Worm (Caenorhabditis elegans) whole organism, young adult: ENCODE results near the gene Y94A7B.11.
A peak's percentile ranks its signal among the peaks of the same experiment; 100 is the strongest.

Source experiments
- B0019.2 ChIP-seq: fragments of 200-800 bp; sonication (Bioruptor generic); conservative IDR thresholded peaks from 2 replicates; pipeline ENCODE4 v1.3.6; 2022; ENCODE audit warnings: missing genetic modification reagents, missing genetic modification characterization, missing compliant biosample characterization
- C17E4.6 ChIP-seq: fragments of 200-800 bp; sonication (Bioruptor generic); IDR thresholded peaks from 2 replicates; pipeline ENCODE4 v1.3.6; 2022; ENCODE audit warnings: missing genetic modification reagents, missing genetic modification characterization, missing compliant biosample characterization
- D2030.7 ChIP-seq: fragments of 200-800 bp; sonication (Bioruptor generic); IDR thresholded peaks from 2 replicates; pipeline ENCODE4 v1.3.6; 2022; ENCODE audit warnings: missing genetic modification reagents, missing genetic modification characterization, missing compliant biosample characterization
- F10E7.11 ChIP-seq: sonication (generic microtip); optimal IDR thresholded peaks from 2 replicates; lab custom pipeline; 2017; ENCODE audit warnings: mild to moderate bottlenecking, missing genetic modification characterization, moderate library complexity, missing compliant biosample characterization
- F57A8.1 ChIP-seq: fragments of 200-800 bp; sonication (Bioruptor generic); optimal IDR thresholded peaks from 2 replicates; lab custom pipeline; 2018; ENCODE audit warnings: mild to moderate bottlenecking, missing genetic modification characterization, moderate library complexity, missing compliant biosample characterization
- Y53G8AR.9 ChIP-seq: fragments of 200-800 bp; sonication (Bioruptor generic); conservative IDR thresholded peaks from 2 replicates; pipeline ENCODE4 v1.3.6; 2022; ENCODE audit warnings: missing genetic modification reagents, missing genetic modification characterization, missing compliant biosample characterization
- ama-1 ChIP-seq, 3 experiments: fragments of 150-350 bp in 1 of 3; sonication (generic microtip) in 2 of 3; optimal IDR thresholded peaks; 2 replicates each; lab custom pipeline; 2014 to 2018; ENCODE audit warnings: missing biosample characterization in 2 of 3, missing genetic modification characterization in 2 of 3, missing genetic modification reagents in 2 of 3
- attf-5 ChIP-seq: fragments of 200-800 bp; sonication (Bioruptor generic); optimal IDR thresholded peaks from 2 replicates; lab custom pipeline; 2018; ENCODE audit warnings: mild to moderate bottlenecking, missing genetic modification characterization, missing compliant biosample characterization
- ccch-3 ChIP-seq: fragments of 200-800 bp; sonication (Bioruptor generic); optimal IDR thresholded peaks from 2 replicates; lab custom pipeline; 2018; ENCODE audit warnings: mild to moderate bottlenecking, missing genetic modification characterization, missing compliant biosample characterization
- cebp-2 ChIP-seq: fragments of 200-800 bp; sonication (Bioruptor generic); IDR thresholded peaks from 2 replicates; pipeline ENCODE4 v1.3.6; 2022; ENCODE audit warnings: missing genetic modification characterization, missing compliant biosample characterization
- ceh-100 ChIP-seq: fragments of 200-800 bp; sonication (Bioruptor generic); IDR thresholded peaks from 2 replicates; pipeline ENCODE4 v1.3.6; 2022; ENCODE audit warnings: missing genetic modification reagents, missing genetic modification characterization, missing compliant biosample characterization
- ceh-40 ChIP-seq: fragments of 200-800 bp; sonication (Bioruptor generic); IDR thresholded peaks from 2 replicates; pipeline ENCODE4 v1.3.6; 2022; ENCODE audit warnings: missing genetic modification characterization, missing compliant biosample characterization
- ceh-91 ChIP-seq: fragments of 200-800 bp; sonication (Bioruptor generic); IDR thresholded peaks from 2 replicates; pipeline ENCODE4 v1.3.6; 2022; ENCODE audit warnings: missing genetic modification reagents, missing genetic modification characterization, missing compliant biosample characterization
- dox-1 ChIP-seq: fragments of 200-800 bp; sonication (Bioruptor generic); IDR thresholded peaks from 2 replicates; pipeline ENCODE4 v1.3.6; 2022; ENCODE audit warnings: missing genetic modification reagents, missing genetic modification characterization, missing compliant biosample characterization
- egl-18 ChIP-seq: fragments of 200-800 bp; sonication (Bioruptor generic); IDR thresholded peaks from 2 replicates; pipeline ENCODE4 v1.3.6; 2022; ENCODE audit warnings: missing genetic modification reagents, missing genetic modification characterization, missing compliant biosample characterization
- egl-44 ChIP-seq: fragments of 200-800 bp; sonication (Bioruptor generic); IDR thresholded peaks from 2 replicates; pipeline ENCODE4 v1.3.6; 2022; ENCODE audit warnings: missing genetic modification reagents, missing genetic modification characterization, missing compliant biosample characterization
- egrh-3 ChIP-seq: fragments of 200-800 bp; sonication (Bioruptor generic); IDR thresholded peaks from 2 replicates; pipeline ENCODE4 v1.3.6; 2022; ENCODE audit warnings: missing genetic modification reagents, missing genetic modification characterization, missing compliant biosample characterization
- hlh-26 ChIP-seq: fragments of 200-800 bp; sonication (Bioruptor generic); conservative IDR thresholded peaks from 2 replicates; pipeline ENCODE4 v1.3.6; 2022; ENCODE audit warnings: missing genetic modification reagents, missing genetic modification characterization, missing compliant biosample characterization
- hmg-1.2 ChIP-seq: fragments of 200-800 bp; sonication (Bioruptor generic); IDR thresholded peaks from 2 replicates; pipeline ENCODE4 v1.3.6; 2022; ENCODE audit warnings: missing genetic modification reagents, missing genetic modification characterization, missing compliant biosample characterization
- hmg-20 ChIP-seq: fragments of 200-800 bp; sonication (Bioruptor generic); IDR thresholded peaks from 2 replicates; pipeline ENCODE4 v1.3.6; 2022; ENCODE audit warnings: missing genetic modification reagents, missing genetic modification characterization, missing compliant biosample characterization
- let-607 ChIP-seq, 2 experiments: fragments of 200-800 bp in 1 of 2; sonication (Bioruptor generic) in 1 of 2; sonication (generic microtip) in 1 of 2; optimal IDR thresholded peaks; 2 replicates each; lab custom pipeline; 2016 to 2018; ENCODE audit warnings: mild to moderate bottlenecking in 2 of 2, missing compliant biosample characterization in 2 of 2, missing genetic modification characterization in 2 of 2, moderate library complexity in 2 of 2, missing genotype in 1 of 2
- lin-26 ChIP-seq: fragments of 200-800 bp; sonication (Bioruptor generic); IDR thresholded peaks from 2 replicates; pipeline ENCODE4 v1.3.6; 2022; ENCODE audit warnings: missing genetic modification reagents, missing genetic modification characterization, missing compliant biosample characterization
- lin-54 ChIP-seq: fragments of 200-800 bp; sonication (Bioruptor generic); optimal IDR thresholded peaks from 2 replicates; lab custom pipeline; 2018; ENCODE audit warnings: mild to moderate bottlenecking, missing genetic modification characterization, missing compliant biosample characterization
- nfya-1 ChIP-seq: sonication (generic microtip); optimal IDR thresholded peaks from 2 replicates; lab custom pipeline; 2017; ENCODE audit warnings: antibody characterized with exemption, missing compliant biosample characterization, missing genetic modification characterization, borderline replicate concordance; ENCODE audit not compliant: insufficient read depth
- nhr-120 ChIP-seq: fragments of 200-800 bp; sonication (Bioruptor generic); IDR thresholded peaks from 2 replicates; pipeline ENCODE4 v1.3.6; 2022; ENCODE audit warnings: missing genetic modification characterization, missing compliant biosample characterization
- nhr-27 ChIP-seq: fragments of 200-800 bp; sonication (Bioruptor generic); optimal IDR thresholded peaks from 2 replicates; lab custom pipeline; 2018; ENCODE audit warnings: mild to moderate bottlenecking, missing genetic modification characterization, moderate library complexity, missing compliant biosample characterization
- pbrm-1 ChIP-seq: fragments of 200-800 bp; sonication (Bioruptor generic); IDR thresholded peaks from 2 replicates; pipeline ENCODE4 v1.3.6; 2022; ENCODE audit warnings: missing genetic modification reagents, missing genetic modification characterization, missing compliant biosample characterization
- rec-8 ChIP-seq, 2 experiments: sonication (generic microtip); optimal IDR thresholded peaks; 2 replicates each; lab custom pipeline; 2016; ENCODE audit warnings: mild to moderate bottlenecking in 2 of 2, missing genetic modification characterization in 2 of 2, missing genetic modification reagents in 2 of 2, missing genotype in 2 of 2, missing biosample characterization in 1 of 2, missing compliant biosample characterization in 1 of 2, moderate library complexity in 1 of 2
- sea-2 ChIP-seq: fragments of 200-800 bp; sonication (Bioruptor generic); IDR thresholded peaks from 2 replicates; pipeline ENCODE4 v1.3.6; 2022; ENCODE audit warnings: missing genetic modification characterization, missing compliant biosample characterization
- snpc-1.3 ChIP-seq: sonication (generic microtip); optimal IDR thresholded peaks from 2 replicates; lab custom pipeline; 2017; ENCODE audit warnings: missing genetic modification characterization, mild to moderate bottlenecking, missing compliant biosample characterization, antibody characterized with exemption, moderate library complexity, missing genotype, missing genetic modification reagents; ENCODE audit not compliant: insufficient read depth
- snpc-3.4 ChIP-seq: sonication (generic microtip); optimal IDR thresholded peaks from 2 replicates; lab custom pipeline; 2017; ENCODE audit warnings: missing genetic modification characterization, mild to moderate bottlenecking, missing compliant biosample characterization, antibody characterized with exemption, moderate library complexity, missing genotype, missing genetic modification reagents
- somi-1 ChIP-seq: fragments of 200-800 bp; sonication (Bioruptor generic); optimal IDR thresholded peaks from 2 replicates; lab custom pipeline; 2018; ENCODE audit warnings: mild to moderate bottlenecking, missing genetic modification characterization, missing compliant biosample characterization
- unc-130 ChIP-seq: sonication (generic microtip); optimal IDR thresholded peaks from 2 replicates; lab custom pipeline; 2016; ENCODE audit warnings: missing genetic modification reagents, missing genetic modification characterization, missing compliant biosample characterization
- zfh-2 ChIP-seq: fragments of 200-800 bp; sonication (Bioruptor generic); conservative IDR thresholded peaks from 2 replicates; pipeline ENCODE4 v1.3.6; 2022; ENCODE audit warnings: missing genetic modification reagents, missing genetic modification characterization, missing compliant biosample characterization
- zim-3 ChIP-seq: sonication (generic microtip); optimal IDR thresholded peaks from 2 replicates; lab custom pipeline; 2017; ENCODE audit warnings: mild to moderate bottlenecking, missing genetic modification characterization, moderate library complexity, missing compliant biosample characterization
- ztf-25 ChIP-seq: fragments of 200-800 bp; sonication (Bioruptor generic); IDR thresholded peaks from 2 replicates; pipeline ENCODE4 v1.3.6; 2022; ENCODE audit warnings: missing genetic modification reagents, missing genetic modification characterization, missing compliant biosample characterization
- ztf-6 ChIP-seq: fragments of 200-800 bp; sonication (Bioruptor generic); IDR thresholded peaks from 2 replicates; pipeline ENCODE4 v1.3.6; 2022; ENCODE audit warnings: missing genetic modification reagents, missing genetic modification characterization, missing compliant biosample characterization

Y94A7B.11 gene

DNA sequence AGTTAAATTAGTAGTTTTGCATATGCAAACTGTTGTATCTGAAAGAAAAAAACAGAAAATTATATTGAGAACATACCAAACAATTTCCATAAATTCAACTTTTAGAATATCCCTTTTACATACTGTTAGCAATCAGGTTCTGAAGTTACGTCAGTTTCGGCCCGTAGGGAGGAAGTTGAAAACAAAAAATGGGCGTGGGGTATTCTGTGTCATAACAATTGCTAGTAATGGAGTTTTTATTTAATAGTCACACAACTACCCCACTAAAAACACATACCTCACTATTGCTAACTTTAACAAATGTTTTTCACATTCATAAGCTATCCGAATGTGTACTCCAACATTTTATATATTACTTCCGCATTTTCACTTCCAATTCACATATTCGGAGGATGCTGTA is 19.4 kb upstream of the Y94A7B.11 start, which contains the start of gene srh-300:
srh-300 (plus strand) TSS at position 301 of the 400 bp plus-strand sequence.
- TF ChIP-seq ceh-100 (GFP tag; lab: Robert Waterston, UW) (no peak), B0019.2 (GFP tag; lab: Robert Waterston, UW) (no peak), dox-1 (GFP tag; lab: Robert Waterston, UW) (no peak), ztf-6 (GFP tag; lab: Robert Waterston, UW) (no peak), attf-5 (GFP tag; lab: Kevin White, UChicago) (no peak), nfya-1 (tag; lab: Kevin White, UChicago) (no peak), unc-130 (GFP tag; lab: Kevin White, UChicago) (no peak), rec-8 (tag; optimal IDR thresholded peaks at IDR 0.05; lab: Kevin White, UChicago) (no peak), ztf-25 (GFP tag; lab: Robert Waterston, UW) (no peak), lin-26 (GFP tag; lab: Robert Waterston, UW) (no peak), hmg-1.2 (GFP tag; lab: Robert Waterston, UW) (no peak), egl-18 (GFP tag; lab: Robert Waterston, UW) (no peak), cebp-2 (GFP tag; lab: Robert Waterston, UW) (no peak), ceh-91 (GFP tag; lab: Robert Waterston, UW) (no peak), C17E4.6 (GFP tag; lab: Robert Waterston, UW) (no peak), F10E7.11 (tag; lab: Kevin White, UChicago) (no peak), nhr-27 (tag; lab: Kevin White, UChicago) (no peak)

DNA sequence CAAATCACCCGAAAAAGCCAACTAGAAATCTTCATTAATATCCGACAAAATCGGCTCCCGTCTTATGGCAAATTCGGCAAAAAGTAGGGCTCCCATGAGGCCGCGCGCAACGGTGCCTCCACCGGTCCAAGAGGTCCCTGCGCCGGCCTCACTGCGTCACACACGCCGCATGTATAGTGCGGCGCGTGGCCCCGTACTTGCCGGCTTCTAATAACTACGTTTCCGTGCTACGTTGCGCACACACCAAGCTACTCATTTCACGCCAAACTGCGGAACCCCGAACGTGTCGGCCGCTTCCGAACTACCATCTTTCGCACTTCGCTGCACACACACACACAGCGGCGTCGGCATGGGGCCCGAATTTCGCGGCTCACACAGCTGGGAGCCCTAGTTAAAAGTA is 17.3 kb upstream of the Y94A7B.11 start:
- TF ChIP-seq zim-3 (no peak), ceh-40 (no peak), pbrm-1 (GFP tag; lab: Robert Waterston, UW) (0 out of 2 replicates have a peak, but pooled peaks have one; percentile 33), hlh-26 (GFP tag; lab: Robert Waterston, UW) (no peak), hmg-20 (no peak), ztf-6 (GFP tag; lab: Robert Waterston, UW) (no peak), ccch-3 (GFP tag; lab: Kevin White, UChicago) (no peak), egrh-3 (GFP tag; lab: Robert Waterston, UW) (peak; percentile 45; the same call in 1 of the 2 replicates), zfh-2 (GFP tag; lab: Robert Waterston, UW) (peak; percentile 80)

- no peak for TF ChIP-seq F57A8.1 (GFP tag; lab: Kevin White, UChicago)
- TF ChIP-seq ama-1 (optimal IDR thresholded peaks at IDR 0.05; lab: Kevin White, UChicago), result no peak
- TF ChIP-seq ama-1 (GFP tag; optimal IDR thresholded peaks at IDR 0.05; lab: Kevin White, UChicago), result no peak
- no peak for TF ChIP-seq Y53G8AR.9
- no peak for TF ChIP-seq lin-54 (GFP tag; lab: Kevin White, UChicago)
- no peak for TF ChIP-seq cebp-2 (GFP tag; lab: Robert Waterston, UW)
- TF ChIP-seq nhr-120 (GFP tag; lab: Robert Waterston, UW), result no peak
- no peak for TF ChIP-seq somi-1
- TF ChIP-seq zim-3, result no peak
- TF ChIP-seq nhr-27 (tag; lab: Kevin White, UChicago), result no peak
- TF ChIP-seq sea-2, result no peak
- no peak for TF ChIP-seq let-607 (tag; optimal IDR thresholded peaks at IDR 0.05; lab: Kevin White, UChicago)
- TF ChIP-seq egl-44 (GFP tag; lab: Robert Waterston, UW), result no peak
- TF ChIP-seq snpc-1.3 (tag; lab: Kevin White, UChicago), result no peak
- TF ChIP-seq snpc-3.4 (tag; lab: Kevin White, UChicago), result no peak
- no peak for TF ChIP-seq ccch-3 (GFP tag; lab: Kevin White, UChicago)
- no peak for TF ChIP-seq hlh-26 (GFP tag; lab: Robert Waterston, UW)
- TF ChIP-seq D2030.7 (GFP tag; lab: Robert Waterston, UW), result no peak
- TF ChIP-seq hmg-20, result no peak
Measured at ce11 chrV:17818567-17818966, 16.1 kb upstream of the Y94A7B.11 start, which contains the start of gene srh-298. Gene srh-298, plus strand, starts transcription at chrV:17818867.
